Worm (Caenorhabditis elegans) whole organism, L4/young adult: ENCODE results near the gene F20D1.22.

ENCODE experiments used
- W03F9.2 ChIP-seq: fragments of 150-350 bp; optimal IDR thresholded peaks from 2 replicates; lab custom pipeline; 2014; ENCODE audit warnings: missing biosample characterization, missing genetic modification characterization
- dao-5 ChIP-seq: sonication (generic microtip); optimal IDR thresholded peaks from 2 replicates; lab custom pipeline; 2016; ENCODE audit warnings: missing genotype, missing genetic modification characterization, moderate library complexity, missing compliant biosample characterization
- him-1 ChIP-seq: sonication (generic microtip); optimal IDR thresholded peaks from 2 replicates; lab custom pipeline; 2016; ENCODE audit warnings: missing genotype, missing genetic modification reagents, missing genetic modification characterization, missing compliant biosample characterization

- TF ChIP-seq dao-5 (tag; lab: Kevin White, UChicago) (no peak), him-1 (tag; lab: Kevin White, UChicago) (no peak), W03F9.2 (tag; lab: Kevin White, UChicago) (peak; percentile 51)
Observed at ce11 chrX:14983274-14983673, 16.7 kb downstream of the F20D1.22 start, which contains the start of gene rbg-1.
